Worm (Caenorhabditis elegans) whole organism, late embryonic: ENCODE results near the gene tpan-1.

Source experiments
- C08G9.2 ChIP-seq: sonication (generic microtip); optimal IDR thresholded peaks from 2 replicates; lab custom pipeline; 2016; ENCODE audit warnings: mild to moderate bottlenecking, missing genetic modification characterization, moderate library complexity, missing compliant biosample characterization
- K09A11.1 ChIP-seq: sonication (generic microtip); optimal IDR thresholded peaks from 2 replicates; lab custom pipeline; 2017; ENCODE audit warnings: antibody characterized with exemption, mild to moderate bottlenecking, missing genetic modification characterization, missing compliant biosample characterization; ENCODE audit not compliant: insufficient read depth
- ceh-30 ChIP-seq: fragments of 150-350 bp; optimal IDR thresholded peaks from 2 replicates; lab custom pipeline; 2014; ENCODE audit warnings: missing biosample characterization, missing genetic modification characterization
- fkh-10 ChIP-seq: fragments of 150-350 bp; optimal IDR thresholded peaks from 2 replicates; lab custom pipeline; 2014; ENCODE audit warnings: missing biosample characterization, missing genetic modification reagents, missing genetic modification characterization
- rnt-1 ChIP-seq: sonication (generic microtip); optimal IDR thresholded peaks from 2 replicates; lab custom pipeline; 2016; ENCODE audit warnings: missing genetic modification characterization, missing compliant biosample characterization
- sox-4 ChIP-seq: sonication (generic microtip); optimal IDR thresholded peaks from 2 replicates; lab custom pipeline; 2017; ENCODE audit warnings: mild to moderate bottlenecking, missing genetic modification characterization, inconsistent platforms, missing compliant biosample characterization
- unc-42 ChIP-seq: sonication (generic microtip); optimal IDR thresholded peaks from 2 replicates; lab custom pipeline; 2016; ENCODE audit warnings: missing genotype, missing genetic modification characterization, missing compliant biosample characterization

DNA sequence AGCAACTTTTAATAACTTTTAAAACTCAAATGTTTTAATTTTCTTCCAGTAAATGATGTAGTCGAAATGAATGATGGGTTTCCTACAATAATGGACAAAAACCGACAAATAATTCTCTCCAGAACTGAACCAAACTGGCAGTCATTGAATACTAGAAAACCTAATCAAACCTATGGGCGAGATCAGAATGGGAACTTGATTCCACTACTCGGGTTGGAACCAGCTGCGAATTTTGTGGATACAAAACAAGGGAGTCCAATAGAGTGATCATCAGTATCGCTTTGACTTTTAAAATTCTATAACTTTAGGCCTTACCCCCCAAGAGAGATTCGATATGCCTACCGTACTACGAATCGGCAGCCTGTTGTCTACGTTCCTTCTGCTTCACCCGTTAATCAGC lies 37.3 kb downstream of the tpan-1 start:
- TF ChIP-seq K09A11.1 = no peak
- TF ChIP-seq ceh-30 (tag; lab: Kevin White, UChicago) = no peak
- no peak for TF ChIP-seq unc-42 (tag; lab: Kevin White, UChicago)
- no peak for TF ChIP-seq sox-4 (tag; lab: Kevin White, UChicago)
- no peak for TF ChIP-seq C08G9.2 (tag; lab: Kevin White, UChicago)
- TF ChIP-seq fkh-10 (GFP tag; lab: Kevin White, UChicago) = no peak
- no peak for TF ChIP-seq rnt-1 (tag; lab: Kevin White, UChicago)
